Worm (Caenorhabditis elegans) whole organism, midembryonic: ENCODE results near the gene puf-9.

Experiments
- T22C8.4 ChIP-seq: fragments of 200-800 bp; sonication (Bioruptor generic); IDR thresholded peaks from 2 replicates; pipeline ENCODE4 v1.3.6; 2022; ENCODE audit warnings: missing genetic modification characterization, missing compliant biosample characterization
- cog-1 ChIP-seq: sonication (generic microtip); optimal IDR thresholded peaks from 2 replicates; lab custom pipeline; 2016; ENCODE audit warnings: missing genetic modification characterization, missing compliant biosample characterization
- flt-1 ChIP-seq: fragments of 200-800 bp; sonication (Bioruptor generic); IDR thresholded peaks from 2 replicates; pipeline ENCODE4 v1.3.6; 2022; ENCODE audit warnings: missing genetic modification characterization, missing compliant biosample characterization
- med-1 ChIP-seq: sonication (generic microtip); optimal IDR thresholded peaks from 2 replicates; lab custom pipeline; 2017; ENCODE audit warnings: missing genetic modification characterization, mild to moderate bottlenecking, missing compliant biosample characterization, antibody characterized with exemption, missing genetic modification reagents; ENCODE audit not compliant: insufficient read depth
- tab-1 ChIP-seq: fragments of 200-800 bp; sonication (Bioruptor generic); IDR thresholded peaks from 2 replicates; pipeline ENCODE4 v1.3.6; 2022; ENCODE audit warnings: missing genetic modification characterization, missing compliant biosample characterization

DNA sequence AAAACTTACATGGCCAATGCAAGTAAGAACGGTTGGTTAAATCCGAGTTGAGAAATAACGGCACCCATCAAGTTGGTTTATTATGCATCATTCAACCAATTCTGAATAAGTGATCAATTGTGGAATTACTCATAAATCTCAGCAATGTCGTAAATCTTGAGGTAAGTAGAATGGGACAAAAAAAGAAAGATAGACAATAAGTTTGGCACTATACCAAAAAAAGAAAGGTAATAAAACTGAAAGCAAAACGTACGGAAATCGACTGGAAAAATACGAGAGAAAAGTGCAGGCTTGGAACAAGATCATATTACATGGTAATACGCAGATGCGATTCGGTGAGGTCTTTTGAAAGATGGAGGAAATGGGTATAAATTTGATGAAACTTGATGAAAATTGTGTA, 42.7 kb upstream of the puf-9 start, which contains the start of gene F46G11.4:
- TF ChIP-seq flt-1 (GFP tag; lab: Robert Waterston, UW) (no peak), med-1 (GFP tag; lab: Kevin White, UChicago) (no peak), cog-1 (tag; lab: Kevin White, UChicago) (no peak), tab-1 (GFP tag; lab: Robert Waterston, UW) (no peak), T22C8.4 (GFP tag; lab: Robert Waterston, UW) (no peak)
